Worm (Caenorhabditis elegans) whole organism, L1 larva: ENCODE data around the gene cest-5.1.

Experiments
- C16A3.4 ChIP-seq: fragments of 150-350 bp; optimal IDR thresholded peaks from 2 replicates; lab custom pipeline; 2014; ENCODE audit warnings: missing biosample characterization, missing genetic modification characterization
- C34B4.2 ChIP-seq: sonication (generic microtip); optimal IDR thresholded peaks from 2 replicates; lab custom pipeline; 2017; ENCODE audit warnings: mild to moderate bottlenecking, missing genetic modification characterization, missing compliant biosample characterization
- F16B12.6 ChIP-seq: fragments of 150-350 bp; optimal IDR thresholded peaks from 2 replicates; lab custom pipeline; 2014; ENCODE audit warnings: missing biosample characterization, missing genetic modification characterization
- blmp-1 ChIP-seq: fragments of 150-350 bp; optimal IDR thresholded peaks from 2 replicates; lab custom pipeline; 2014; ENCODE audit warnings: missing biosample characterization, missing genetic modification characterization
- ceh-82 ChIP-seq, 3 experiments: fragments of 150-350 bp in 1 of 3; sonication (generic microtip) in 2 of 3; optimal IDR thresholded peaks; 2 replicates each; lab custom pipeline; 2014 to 2017; ENCODE audit warnings: missing biosample characterization in 3 of 3, missing genetic modification characterization in 3 of 3
- ceh-88 ChIP-seq: fragments of 200-800 bp; sonication (Bioruptor generic); IDR thresholded peaks from 2 replicates; pipeline ENCODE4 v1.3.6; 2022; ENCODE audit warnings: missing genetic modification characterization, missing compliant biosample characterization
- ceh-90 ChIP-seq: sonication (generic microtip); optimal IDR thresholded peaks from 2 replicates; lab custom pipeline; 2016; ENCODE audit warnings: missing genetic modification characterization, missing compliant biosample characterization
- dsc-1 ChIP-seq: sonication (generic microtip); optimal IDR thresholded peaks from 2 replicates; lab custom pipeline; 2016; ENCODE audit warnings: mild to moderate bottlenecking, missing genetic modification characterization, missing compliant biosample characterization
- efl-1 ChIP-seq, 4 experiments: fragments of 150-350 bp; optimal IDR thresholded peaks in 3 of 4; peaks in 1 of 4; 1 replicate in 1 of 4; 2 replicates in 3 of 4; lab custom pipeline; 2014; ENCODE audit warnings: missing biosample characterization in 2 of 4, missing genetic modification characterization in 2 of 4, missing genetic modification reagents in 2 of 4
- efl-3 ChIP-seq: fragments of 200-800 bp; sonication (Bioruptor generic); optimal IDR thresholded peaks from 2 replicates; lab custom pipeline; 2018; ENCODE audit warnings: mild to moderate bottlenecking, missing genetic modification characterization, missing compliant biosample characterization
- egl-13 ChIP-seq: sonication (generic microtip); optimal IDR thresholded peaks from 2 replicates; lab custom pipeline; 2016; ENCODE audit warnings: missing genotype, missing genetic modification reagents, missing genetic modification characterization, missing compliant biosample characterization
- elt-2 ChIP-seq: sonication (generic microtip); optimal IDR thresholded peaks from 2 replicates; lab custom pipeline; 2016; ENCODE audit warnings: missing genetic modification characterization, mild to moderate bottlenecking, inconsistent platforms, missing compliant biosample characterization, missing genetic modification reagents
- elt-3 ChIP-seq, 6 experiments: fragments of 150-350 bp in 1 of 6; sonication (generic microtip); optimal IDR thresholded peaks; 2 replicates each; lab custom pipeline; 2017 to 2018; ENCODE audit warnings: missing biosample characterization in 6 of 6, missing genetic modification characterization in 6 of 6, inconsistent platforms in 1 of 6
- fkh-4 ChIP-seq: sonication (generic microtip); optimal IDR thresholded peaks from 2 replicates; lab custom pipeline; 2016; ENCODE audit warnings: missing compliant biosample characterization, missing genetic modification characterization, borderline replicate concordance
- fkh-8 ChIP-seq: sonication (generic microtip); optimal IDR thresholded peaks from 2 replicates; lab custom pipeline; 2016; ENCODE audit warnings: mild to moderate bottlenecking, missing genetic modification characterization, missing compliant biosample characterization
- fos-1 ChIP-seq: fragments of 150-350 bp; optimal IDR thresholded peaks from 2 replicates; lab custom pipeline; 2014; ENCODE audit warnings: missing biosample characterization, missing genetic modification characterization
- grh-1 ChIP-seq: fragments of 200-800 bp; sonication (Bioruptor generic); IDR thresholded peaks from 2 replicates; pipeline ENCODE4 v1.3.6; 2022; ENCODE audit warnings: missing genetic modification reagents, missing genetic modification characterization, missing compliant biosample characterization
- hlh-4 ChIP-seq: sonication (generic microtip); optimal IDR thresholded peaks from 2 replicates; lab custom pipeline; 2016; ENCODE audit warnings: mild to moderate bottlenecking, missing genetic modification characterization, missing compliant biosample characterization
- irx-1 ChIP-seq: sonication (generic microtip); optimal IDR thresholded peaks from 2 replicates; lab custom pipeline; 2016; ENCODE audit warnings: missing genetic modification characterization, missing compliant biosample characterization
- isw-1 ChIP-seq: fragments of 200-800 bp; sonication (Bioruptor generic); IDR thresholded peaks from 2 replicates; pipeline ENCODE4 v1.3.6; 2022; ENCODE audit warnings: missing genetic modification characterization, missing compliant biosample characterization
- lin-14 ChIP-seq: fragments of 200-800 bp; sonication (Bioruptor generic); optimal IDR thresholded peaks from 2 replicates; lab custom pipeline; 2018; ENCODE audit warnings: mild to moderate bottlenecking, missing genetic modification characterization, moderate library complexity, missing compliant biosample characterization
- lin-35 ChIP-seq, 2 experiments: fragments of 150-350 bp; optimal IDR thresholded peaks; 2 replicates each; lab custom pipeline; 2014; ENCODE audit warnings: missing biosample characterization in 2 of 2, missing genetic modification characterization in 2 of 2, missing genetic modification reagents in 2 of 2
- mep-1 ChIP-seq: fragments of 150-350 bp; optimal IDR thresholded peaks from 2 replicates; lab custom pipeline; 2014; ENCODE audit warnings: missing biosample characterization, missing genetic modification characterization
- nhr-11 ChIP-seq: fragments of 150-350 bp; optimal IDR thresholded peaks from 2 replicates; lab custom pipeline; 2014; ENCODE audit warnings: missing biosample characterization, missing genetic modification characterization
- nhr-12 ChIP-seq: sonication (generic microtip); optimal IDR thresholded peaks from 2 replicates; lab custom pipeline; 2017; ENCODE audit warnings: missing biosample characterization, missing genetic modification characterization
- nhr-19 ChIP-seq: fragments of 200-800 bp; sonication (Bioruptor generic); conservative IDR thresholded peaks from 2 replicates; pipeline ENCODE4 v1.3.6; 2022; ENCODE audit warnings: missing genetic modification characterization, missing compliant biosample characterization
- nhr-20 ChIP-seq: sonication (generic microtip); optimal IDR thresholded peaks from 2 replicates; lab custom pipeline; 2016; ENCODE audit warnings: mild to moderate bottlenecking, missing genetic modification characterization, missing compliant biosample characterization
- nhr-237 ChIP-seq: fragments of 150-350 bp; optimal IDR thresholded peaks from 2 replicates; lab custom pipeline; 2014; ENCODE audit warnings: missing biosample characterization, missing genetic modification characterization
- nhr-28 ChIP-seq: fragments of 150-350 bp; optimal IDR thresholded peaks from 2 replicates; lab custom pipeline; 2014; ENCODE audit warnings: missing biosample characterization, missing genetic modification characterization
- nhr-76 ChIP-seq: sonication (generic microtip); optimal IDR thresholded peaks from 2 replicates; lab custom pipeline; 2017; ENCODE audit warnings: missing biosample characterization, missing genetic modification characterization
- nhr-84 ChIP-seq: sonication (generic microtip); optimal IDR thresholded peaks from 2 replicates; lab custom pipeline; 2017; ENCODE audit warnings: missing biosample characterization, missing genetic modification characterization
- nhr-85 ChIP-seq: sonication (generic microtip); peaks from one replicate; lab custom pipeline; 2016; ENCODE audit warnings: missing genetic modification characterization, inconsistent platforms, missing compliant biosample characterization
- nhr-90 ChIP-seq: sonication (generic microtip); optimal IDR thresholded peaks from 2 replicates; lab custom pipeline; 2016; ENCODE audit warnings: mild to moderate bottlenecking, missing genetic modification characterization, missing compliant biosample characterization; ENCODE audit not compliant: poor library complexity
- pag-3 ChIP-seq: sonication (generic microtip); optimal IDR thresholded peaks from 2 replicates; lab custom pipeline; 2017; ENCODE audit warnings: missing genetic modification characterization, mild to moderate bottlenecking, missing compliant biosample characterization, antibody characterized with exemption, borderline replicate concordance; ENCODE audit not compliant: insufficient read depth
- pax-3 ChIP-seq: fragments of 200-800 bp; sonication (Bioruptor generic); optimal IDR thresholded peaks from 2 replicates; lab custom pipeline; 2018; ENCODE audit warnings: mild to moderate bottlenecking, missing genetic modification characterization, moderate library complexity, missing compliant biosample characterization
- rnt-1 ChIP-seq: sonication (generic microtip); optimal IDR thresholded peaks from 2 replicates; lab custom pipeline; 2016; ENCODE audit warnings: mild to moderate bottlenecking, missing genetic modification characterization, moderate library complexity, missing compliant biosample characterization
- snpc-4 ChIP-seq: fragments of 150-350 bp; optimal IDR thresholded peaks from 2 replicates; lab custom pipeline; 2014; ENCODE audit warnings: missing biosample characterization, missing genetic modification characterization
- snu-23 ChIP-seq: sonication (generic microtip); optimal IDR thresholded peaks from 2 replicates; lab custom pipeline; 2016; ENCODE audit warnings: missing genetic modification characterization, missing compliant biosample characterization
- sox-4 ChIP-seq: sonication (generic microtip); optimal IDR thresholded peaks from 2 replicates; lab custom pipeline; 2016; ENCODE audit warnings: missing genetic modification characterization, missing compliant biosample characterization
- sptf-1 ChIP-seq: fragments of 150-350 bp; optimal IDR thresholded peaks from 2 replicates; lab custom pipeline; 2014; ENCODE audit warnings: missing biosample characterization, missing genetic modification characterization
- tbx-2 ChIP-seq: sonication (generic microtip); optimal IDR thresholded peaks from 2 replicates; lab custom pipeline; 2016; ENCODE audit warnings: missing genetic modification characterization, missing compliant biosample characterization
- tlp-1 ChIP-seq: fragments of 150-350 bp; optimal IDR thresholded peaks from 2 replicates; lab custom pipeline; 2014; ENCODE audit warnings: missing biosample characterization, missing genetic modification characterization
- unc-130 ChIP-seq: fragments of 150-350 bp; optimal IDR thresholded peaks from 2 replicates; lab custom pipeline; 2017; ENCODE audit warnings: missing biosample characterization, missing genetic modification characterization, inconsistent platforms
- unc-62 ChIP-seq: fragments of 150-350 bp; optimal IDR thresholded peaks from 2 replicates; lab custom pipeline; 2014; ENCODE audit warnings: missing biosample characterization, missing genetic modification reagents, missing genetic modification characterization
- unc-98 ChIP-seq: fragments of 200-800 bp; sonication (Bioruptor generic); IDR thresholded peaks from 2 replicates; pipeline ENCODE4 v1.3.6; 2022; ENCODE audit warnings: missing genetic modification characterization, missing compliant biosample characterization
- vab-15 ChIP-seq: sonication (generic microtip); optimal IDR thresholded peaks from 2 replicates; lab custom pipeline; 2017; ENCODE audit warnings: missing genotype, mild to moderate bottlenecking, missing genetic modification characterization, missing compliant biosample characterization
- zag-1 ChIP-seq: fragments of 150-350 bp; optimal IDR thresholded peaks from 2 replicates; lab custom pipeline; 2014; ENCODE audit warnings: missing biosample characterization, missing genetic modification characterization
- ztf-11 ChIP-seq, 2 experiments: sonication (generic microtip); optimal IDR thresholded peaks; 2 replicates each; lab custom pipeline; 2016 to 2017; ENCODE audit warnings: missing genetic modification characterization in 2 of 2, missing biosample characterization in 1 of 2, missing compliant biosample characterization in 1 of 2
- ztf-4 ChIP-seq: fragments of 150-350 bp; optimal IDR thresholded peaks from 2 replicates; lab custom pipeline; 2014; ENCODE audit warnings: missing biosample characterization, missing genetic modification characterization

cest-5.1 gene

ce11 chrIV:6652479-6653022, 21.0 kb upstream of the cest-5.1 start (continued):
- TF ChIP-seq sptf-1 (tag; lab: Kevin White, UChicago) (no peak), unc-130 (tag; lab: Kevin White, UChicago) (no peak), C16A3.4 (tag; lab: Kevin White, UChicago) (no peak), nhr-19 (GFP tag; lab: Robert Waterston, UW) (no peak), ztf-4 (tag; lab: Kevin White, UChicago) (no peak), fos-1 (tag; lab: Kevin White, UChicago) (no peak), elt-2 (tag; lab: Kevin White, UChicago) (no peak), C34B4.2 (tag; lab: Kevin White, UChicago) (no peak), nhr-76 (tag; lab: Kevin White, UChicago) (no peak), tlp-1 (tag; lab: Kevin White, UChicago) (no peak), snu-23 (GFP tag; lab: Kevin White, UChicago) (no peak), nhr-28 (tag; lab: Kevin White, UChicago) (no peak), mep-1 (tag; lab: Kevin White, UChicago) (no peak), elt-3 (tag; optimal IDR thresholded peaks at IDR 0.05; lab: Kevin White, UChicago) (peak in 4 of 6 experiments; percentile 73 to 89 (median 84)), unc-98 (GFP tag; lab: Robert Waterston, UW) (no peak), nhr-11 (tag; lab: Kevin White, UChicago) (no peak), nhr-85 (tag; lab: Kevin White, UChicago) (no peak), vab-15 (tag; lab: Kevin White, UChicago) (no peak), nhr-90 (tag; lab: Kevin White, UChicago) (no peak), nhr-84 (tag; lab: Kevin White, UChicago) (no peak), unc-62 (GFP tag; lab: Kevin White, UChicago) (no peak), rnt-1 (tag; lab: Kevin White, UChicago) (no peak), zag-1 (tag; lab: Kevin White, UChicago) (no peak), snpc-4 (tag; lab: Kevin White, UChicago) (no peak), ceh-88 (GFP tag; lab: Robert Waterston, UW) (no peak), pag-3 (tag; lab: Kevin White, UChicago) (peak; percentile 64), tbx-2 (tag; lab: Kevin White, UChicago) (no peak), nhr-20 (tag; lab: Kevin White, UChicago) (peak; percentile 2)

ce11 chrIV:6648625-6649024, 17.1 kb upstream of the cest-5.1 start:
- TF ChIP-seq dsc-1 (no peak), efl-1 (optimal IDR thresholded peaks at IDR 0.05; lab: Kevin White, UChicago) (no peak), efl-1 (GFP tag; optimal IDR thresholded peaks at IDR 0.05 in 1 of 2; lab: Kevin White, UChicago) (peak in 1 of 2 experiments; percentile 54), sox-4 (tag; lab: Kevin White, UChicago) (no peak), ztf-11 (tag; optimal IDR thresholded peaks at IDR 0.05; lab: Kevin White, UChicago) (peak in 1 of 2 experiments; percentile 43), egl-13 (tag; lab: Kevin White, UChicago) (no peak), efl-3 (GFP tag; lab: Kevin White, UChicago) (no peak), blmp-1 (tag; lab: Kevin White, UChicago) (no peak), mep-1 (tag; lab: Kevin White, UChicago) (no peak), nhr-12 (tag; lab: Kevin White, UChicago) (no peak), fos-1 (tag; lab: Kevin White, UChicago) (no peak), ceh-90 (tag; lab: Kevin White, UChicago) (no peak), irx-1 (tag; lab: Kevin White, UChicago) (no peak), fkh-4 (tag; lab: Kevin White, UChicago) (no peak), unc-130 (tag; lab: Kevin White, UChicago) (no peak), tbx-2 (tag; lab: Kevin White, UChicago) (peak; percentile 14), nhr-85 (tag; lab: Kevin White, UChicago) (no peak), nhr-19 (GFP tag; lab: Robert Waterston, UW) (no peak), hlh-4 (no peak), grh-1 (no peak), fkh-8 (tag; lab: Kevin White, UChicago) (no peak), rnt-1 (tag; lab: Kevin White, UChicago) (peak; percentile 15), F16B12.6 (tag; lab: Kevin White, UChicago) (no peak), lin-14 (GFP tag; lab: Kevin White, UChicago) (peak; percentile 73), pax-3 (tag; lab: Kevin White, UChicago) (no peak), isw-1 (GFP tag; lab: Robert Waterston, UW) (no peak), elt-2 (tag; lab: Kevin White, UChicago) (no peak), nhr-237 (tag; lab: Kevin White, UChicago) (no peak), ceh-82 (tag; optimal IDR thresholded peaks at IDR 0.05; lab: Kevin White, UChicago) (no peak), lin-35 (GFP tag; optimal IDR thresholded peaks at IDR 0.05; lab: Kevin White, UChicago) (no peak)
